Worm (Caenorhabditis elegans) whole organism, young adult: ENCODE measurements around the gene C36A4.4.

Experiments
- B0019.2 ChIP-seq: fragments of 200-800 bp; sonication (Bioruptor generic); conservative IDR thresholded peaks from 2 replicates; pipeline ENCODE4 v1.3.6; 2022; ENCODE audit warnings: missing genetic modification reagents, missing genetic modification characterization, missing compliant biosample characterization
- B0035.1 ChIP-seq: sonication (generic microtip); optimal IDR thresholded peaks from 2 replicates; lab custom pipeline; 2016; ENCODE audit warnings: missing genetic modification characterization, mild to moderate bottlenecking, missing compliant biosample characterization, missing genotype, missing genetic modification reagents
- B0261.1 ChIP-seq: sonication (generic microtip); optimal IDR thresholded peaks from 2 replicates; lab custom pipeline; 2016; ENCODE audit warnings: mild to moderate bottlenecking, missing genetic modification characterization, moderate library complexity, missing compliant biosample characterization
- C06A6.2 ChIP-seq: fragments of 200-800 bp; sonication (Bioruptor generic); conservative IDR thresholded peaks from 2 replicates; pipeline ENCODE4 v1.3.6; 2022; ENCODE audit warnings: missing genetic modification characterization, missing compliant biosample characterization
- F39B2.1 ChIP-seq: fragments of 200-800 bp; sonication (Bioruptor generic); IDR thresholded peaks from 2 replicates; pipeline ENCODE4 v1.3.6; 2022; ENCODE audit warnings: missing genetic modification reagents, missing genetic modification characterization, missing compliant biosample characterization
- F52B5.7 ChIP-seq: sonication (generic microtip); optimal IDR thresholded peaks from 2 replicates; lab custom pipeline; 2016; ENCODE audit warnings: mild to moderate bottlenecking, missing genetic modification characterization, missing compliant biosample characterization
- F55B11.4 ChIP-seq: sonication (generic microtip); optimal IDR thresholded peaks from 2 replicates; lab custom pipeline; 2016; ENCODE audit warnings: missing compliant biosample characterization, missing genetic modification characterization, borderline replicate concordance; ENCODE audit not compliant: insufficient read depth
- Y95B8A.8 ChIP-seq: fragments of 200-800 bp; sonication (Bioruptor generic); IDR thresholded peaks from 2 replicates; pipeline ENCODE4 v1.3.6; 2022; ENCODE audit warnings: missing genetic modification reagents, missing genetic modification characterization, missing compliant biosample characterization
- aptf-3 ChIP-seq: fragments of 200-800 bp; sonication (Bioruptor generic); IDR thresholded peaks from 2 replicates; pipeline ENCODE4 v1.3.6; 2022; ENCODE audit warnings: missing genetic modification characterization, missing compliant biosample characterization
- attf-5 ChIP-seq: fragments of 200-800 bp; sonication (Bioruptor generic); optimal IDR thresholded peaks from 2 replicates; lab custom pipeline; 2018; ENCODE audit warnings: mild to moderate bottlenecking, missing genetic modification characterization, missing compliant biosample characterization
- attf-6 ChIP-seq: fragments of 200-800 bp; sonication (Bioruptor generic); IDR thresholded peaks from 2 replicates; pipeline ENCODE4 v1.3.6; 2022; ENCODE audit warnings: missing genetic modification reagents, missing genetic modification characterization, missing compliant biosample characterization
- bed-1 ChIP-seq: fragments of 200-800 bp; sonication (Bioruptor generic); IDR thresholded peaks from 2 replicates; pipeline ENCODE4 v1.3.6; 2022; ENCODE audit warnings: missing genetic modification reagents, missing genetic modification characterization, missing compliant biosample characterization
- cebp-1 ChIP-seq, 2 experiments: fragments of 200-800 bp in 1 of 2; sonication (Bioruptor generic) in 1 of 2; sonication (generic microtip) in 1 of 2; IDR thresholded peaks in 1 of 2; optimal IDR thresholded peaks in 1 of 2; 2 replicates each; pipeline versions ENCODE4 v1.3.6 to Lab custom; 2017 to 2022; ENCODE audit warnings: missing compliant biosample characterization in 2 of 2, missing genetic modification characterization in 2 of 2, mild to moderate bottlenecking in 1 of 2, missing genetic modification reagents in 1 of 2, moderate library complexity in 1 of 2
- ceh-79 ChIP-seq: sonication (generic microtip); optimal IDR thresholded peaks from 2 replicates; lab custom pipeline; 2017; ENCODE audit warnings: mild to moderate bottlenecking, missing genetic modification characterization, missing compliant biosample characterization
- ceh-91 ChIP-seq: fragments of 200-800 bp; sonication (Bioruptor generic); IDR thresholded peaks from 2 replicates; pipeline ENCODE4 v1.3.6; 2022; ENCODE audit warnings: missing genetic modification reagents, missing genetic modification characterization, missing compliant biosample characterization
- egl-18 ChIP-seq: fragments of 200-800 bp; sonication (Bioruptor generic); IDR thresholded peaks from 2 replicates; pipeline ENCODE4 v1.3.6; 2022; ENCODE audit warnings: missing genetic modification reagents, missing genetic modification characterization, missing compliant biosample characterization
- gei-17 ChIP-seq: fragments of 200-800 bp; sonication (Bioruptor generic); optimal IDR thresholded peaks from 2 replicates; lab custom pipeline; 2018; ENCODE audit warnings: mild to moderate bottlenecking, missing genetic modification characterization, missing compliant biosample characterization
- hlh-12 ChIP-seq: sonication (generic microtip); optimal IDR thresholded peaks from 2 replicates; lab custom pipeline; 2016; ENCODE audit warnings: missing genetic modification characterization, missing compliant biosample characterization
- hlh-26 ChIP-seq: fragments of 200-800 bp; sonication (Bioruptor generic); conservative IDR thresholded peaks from 2 replicates; pipeline ENCODE4 v1.3.6; 2022; ENCODE audit warnings: missing genetic modification reagents, missing genetic modification characterization, missing compliant biosample characterization
- hmg-20 ChIP-seq: fragments of 200-800 bp; sonication (Bioruptor generic); IDR thresholded peaks from 2 replicates; pipeline ENCODE4 v1.3.6; 2022; ENCODE audit warnings: missing genetic modification reagents, missing genetic modification characterization, missing compliant biosample characterization
- hrde-1 ChIP-seq: sonication (generic microtip); optimal IDR thresholded peaks from 2 replicates; lab custom pipeline; 2016; ENCODE audit warnings: missing genetic modification characterization, mild to moderate bottlenecking, missing compliant biosample characterization, moderate library complexity, missing genotype, missing genetic modification reagents, borderline replicate concordance
- lin-26 ChIP-seq: fragments of 200-800 bp; sonication (Bioruptor generic); IDR thresholded peaks from 2 replicates; pipeline ENCODE4 v1.3.6; 2022; ENCODE audit warnings: missing genetic modification reagents, missing genetic modification characterization, missing compliant biosample characterization
- lin-40 ChIP-seq: sonication (generic microtip); optimal IDR thresholded peaks from 2 replicates; lab custom pipeline; 2016; ENCODE audit warnings: missing genetic modification characterization, mild to moderate bottlenecking, missing compliant biosample characterization, missing genotype, missing genetic modification reagents
- lin-54 ChIP-seq: fragments of 200-800 bp; sonication (Bioruptor generic); optimal IDR thresholded peaks from 2 replicates; lab custom pipeline; 2018; ENCODE audit warnings: mild to moderate bottlenecking, missing genetic modification characterization, missing compliant biosample characterization
- lsl-1 ChIP-seq: fragments of 200-800 bp; sonication (Bioruptor generic); optimal IDR thresholded peaks from 2 replicates; lab custom pipeline; 2018; ENCODE audit warnings: mild to moderate bottlenecking, missing genetic modification characterization, moderate library complexity, missing compliant biosample characterization
- lsy-27 ChIP-seq: sonication (generic microtip); optimal IDR thresholded peaks from 2 replicates; lab custom pipeline; 2017; ENCODE audit warnings: missing genetic modification characterization, mild to moderate bottlenecking, missing compliant biosample characterization, antibody characterized with exemption, missing genotype, borderline replicate concordance; ENCODE audit not compliant: insufficient read depth
- madf-10 ChIP-seq: sonication (generic microtip); optimal IDR thresholded peaks from 2 replicates; lab custom pipeline; 2016; ENCODE audit warnings: mild to moderate bottlenecking, missing genetic modification characterization, missing compliant biosample characterization
- mel-28 ChIP-seq: sonication (generic microtip); optimal IDR thresholded peaks from 2 replicates; lab custom pipeline; 2016; ENCODE audit warnings: borderline replicate concordance, mild to moderate bottlenecking, missing genetic modification characterization, missing compliant biosample characterization
- mes-4 ChIP-seq: sonication (generic microtip); optimal IDR thresholded peaks from 2 replicates; lab custom pipeline; 2016; ENCODE audit warnings: missing genotype, missing genetic modification characterization, missing compliant biosample characterization
- nfyb-1 ChIP-seq: fragments of 200-800 bp; sonication (Bioruptor generic); IDR thresholded peaks from 2 replicates; pipeline ENCODE4 v1.3.6; 2022; ENCODE audit warnings: missing genetic modification reagents, missing genetic modification characterization, missing compliant biosample characterization
- nhr-120 ChIP-seq: fragments of 200-800 bp; sonication (Bioruptor generic); IDR thresholded peaks from 2 replicates; pipeline ENCODE4 v1.3.6; 2022; ENCODE audit warnings: missing genetic modification characterization, missing compliant biosample characterization
- nhr-80 ChIP-seq: sonication (generic microtip); optimal IDR thresholded peaks from 2 replicates; lab custom pipeline; 2016; ENCODE audit warnings: missing genetic modification characterization, missing compliant biosample characterization
- pha-4 ChIP-seq: fragments of 150-350 bp; sonication (generic microtip); optimal IDR thresholded peaks from 2 replicates; lab custom pipeline; 2014; ENCODE audit warnings: missing biosample characterization, missing genetic modification reagents, missing genetic modification characterization
- rec-8 ChIP-seq, 2 experiments: sonication (generic microtip); optimal IDR thresholded peaks; 2 replicates each; lab custom pipeline; 2016; ENCODE audit warnings: mild to moderate bottlenecking in 2 of 2, missing genetic modification characterization in 2 of 2, missing genetic modification reagents in 2 of 2, missing genotype in 2 of 2, missing biosample characterization in 1 of 2, missing compliant biosample characterization in 1 of 2, moderate library complexity in 1 of 2
- snpc-1.3 ChIP-seq: sonication (generic microtip); optimal IDR thresholded peaks from 2 replicates; lab custom pipeline; 2017; ENCODE audit warnings: missing genetic modification characterization, mild to moderate bottlenecking, missing compliant biosample characterization, antibody characterized with exemption, moderate library complexity, missing genotype, missing genetic modification reagents; ENCODE audit not compliant: insufficient read depth
- snpc-3.4 ChIP-seq: sonication (generic microtip); optimal IDR thresholded peaks from 2 replicates; lab custom pipeline; 2017; ENCODE audit warnings: missing genetic modification characterization, mild to moderate bottlenecking, missing compliant biosample characterization, antibody characterized with exemption, moderate library complexity, missing genotype, missing genetic modification reagents
- somi-1 ChIP-seq: fragments of 200-800 bp; sonication (Bioruptor generic); optimal IDR thresholded peaks from 2 replicates; lab custom pipeline; 2018; ENCODE audit warnings: mild to moderate bottlenecking, missing genetic modification characterization, missing compliant biosample characterization
- tbp1 ChIP-seq: fragments of 200-800 bp; sonication (Bioruptor generic); optimal IDR thresholded peaks from 2 replicates; lab custom pipeline; 2018; ENCODE audit warnings: mild to moderate bottlenecking, missing genetic modification characterization, missing compliant biosample characterization
- tbx-9 ChIP-seq: sonication (generic microtip); optimal IDR thresholded peaks from 2 replicates; lab custom pipeline; 2016; ENCODE audit warnings: borderline replicate concordance, missing genetic modification characterization, inconsistent platforms, missing compliant biosample characterization
- xnd-1 ChIP-seq: sonication (generic microtip); optimal IDR thresholded peaks from 2 replicates; lab custom pipeline; 2016; ENCODE audit warnings: missing genotype, missing genetic modification reagents, missing genetic modification characterization, missing compliant biosample characterization
- ztf-3 ChIP-seq: fragments of 200-800 bp; sonication (Bioruptor generic); optimal IDR thresholded peaks from 2 replicates; lab custom pipeline; 2018; ENCODE audit warnings: mild to moderate bottlenecking, missing genetic modification characterization, missing compliant biosample characterization
- ztf-6 ChIP-seq: fragments of 200-800 bp; sonication (Bioruptor generic); IDR thresholded peaks from 2 replicates; pipeline ENCODE4 v1.3.6; 2022; ENCODE audit warnings: missing genetic modification reagents, missing genetic modification characterization, missing compliant biosample characterization

Gene C36A4.4

ce11 chrIII:3806883-3807282, 36.5 kb downstream of the C36A4.4 start:
- TF ChIP-seq ztf-3 (GFP tag; lab: Kevin White, UChicago) (no peak), xnd-1 (tag; lab: Kevin White, UChicago) (no peak), B0019.2 (GFP tag; lab: Robert Waterston, UW) (no peak), nhr-120 (no peak), rec-8 (tag; optimal IDR thresholded peaks at IDR 0.05; lab: Kevin White, UChicago) (no peak), hrde-1 (no peak)

ce11 chrIII:3804422-3804821, 39.0 kb downstream of the C36A4.4 start, which contains the start of gene xbx-5:
Gene xbx-5 (minus strand): TSS chrIII:3804477.
- TF ChIP-seq cebp-1 (GFP tag; IDR thresholded peaks at IDR 0.05; lab: Robert Waterston, UW) (0 out of 2 replicates have a peak, but pooled peaks have one; percentile 16), cebp-1 (tag; optimal IDR thresholded peaks at IDR 0.05; lab: Kevin White, UChicago) (no peak), ceh-79 (tag; lab: Kevin White, UChicago) (no peak)
- TF ChIP-seq, all 124 proteins: peak for 1

ce11 chrIII:3803113-3803512, 40.3 kb downstream of the C36A4.4 start:
- TF ChIP-seq lin-26 (no peak), somi-1 (no peak), Y95B8A.8 (no peak), F55B11.4 (tag; lab: Kevin White, UChicago) (no peak), snpc-1.3 (tag; lab: Kevin White, UChicago) (no peak), mes-4 (tag; lab: Kevin White, UChicago) (no peak), gei-17 (GFP tag; lab: Kevin White, UChicago) (no peak), hmg-20 (no peak), F52B5.7 (tag; lab: Kevin White, UChicago) (no peak), B0035.1 (tag; lab: Kevin White, UChicago) (no peak), tbp1 (GFP tag; lab: Kevin White, UChicago) (no peak), C06A6.2 (GFP tag; lab: Robert Waterston, UW) (no peak), lsl-1 (GFP tag; lab: Kevin White, UChicago) (no peak), F39B2.1 (GFP tag; lab: Robert Waterston, UW) (no peak), rec-8 (tag; optimal IDR thresholded peaks at IDR 0.05; lab: Kevin White, UChicago) (no peak), hlh-12 (tag; lab: Kevin White, UChicago) (no peak), lin-54 (GFP tag; lab: Kevin White, UChicago) (no peak), madf-10 (tag; lab: Kevin White, UChicago) (no peak), nfyb-1 (GFP tag; lab: Robert Waterston, UW) (no peak)

ce11 chrIII:3801379-3801894, 42.0 kb downstream of the C36A4.4 start:
- TF ChIP-seq nhr-80 (tag; lab: Kevin White, UChicago) (peak; percentile 72), B0261.1 (tag; lab: Kevin White, UChicago) (no peak), nfyb-1 (GFP tag; lab: Robert Waterston, UW) (peak; percentile 92), mel-28 (tag; lab: Kevin White, UChicago) (no peak), egl-18 (GFP tag; lab: Robert Waterston, UW) (no peak), ztf-3 (GFP tag; lab: Kevin White, UChicago) (peak; percentile 77), lsy-27 (tag; lab: Kevin White, UChicago) (no peak), ceh-91 (no peak), tbx-9 (tag; lab: Kevin White, UChicago) (no peak), ztf-6 (GFP tag; lab: Robert Waterston, UW) (no peak), rec-8 (tag; optimal IDR thresholded peaks at IDR 0.05; lab: Kevin White, UChicago) (peak in 1 of 2 experiments; percentile 5), attf-6 (no peak), aptf-3 (GFP tag; lab: Robert Waterston, UW) (no peak), F39B2.1 (GFP tag; lab: Robert Waterston, UW) (no peak), pha-4 (tag; lab: Kevin White, UChicago) (peak; percentile 82), tbp1 (GFP tag; lab: Kevin White, UChicago) (peak; percentile 53), snpc-3.4 (tag; lab: Kevin White, UChicago) (no peak), bed-1 (GFP tag; lab: Robert Waterston, UW) (no peak), hlh-26 (GFP tag; lab: Robert Waterston, UW) (no peak), attf-5 (GFP tag; lab: Kevin White, UChicago) (peak; percentile 89), hlh-12 (tag; lab: Kevin White, UChicago) (no peak), lin-40 (tag; lab: Kevin White, UChicago) (peak; percentile 95)
